Worm (Caenorhabditis elegans) whole organism, early embryonic: ENCODE results near the gene lec-11.

Source experiments
- F13C5.2 ChIP-seq: sonication (generic microtip); optimal IDR thresholded peaks from 2 replicates; lab custom pipeline; 2017; ENCODE audit warnings: mild to moderate bottlenecking, missing genetic modification characterization, inconsistent platforms, missing compliant biosample characterization
- aly-1 ChIP-seq: sonication (generic microtip); optimal IDR thresholded peaks from 2 replicates; lab custom pipeline; 2016; ENCODE audit warnings: missing genetic modification characterization, missing compliant biosample characterization
- ceh-13 ChIP-seq: fragments of 200-800 bp; sonication (Bioruptor generic); optimal IDR thresholded peaks from 2 replicates; lab custom pipeline; 2018; ENCODE audit warnings: mild to moderate bottlenecking, missing genetic modification characterization, missing compliant biosample characterization
- flt-1 ChIP-seq: fragments of 200-800 bp; sonication (Bioruptor generic); IDR thresholded peaks from 2 replicates; pipeline ENCODE4 v1.3.6; 2022; ENCODE audit warnings: missing genetic modification characterization, missing compliant biosample characterization
- hmg-4 ChIP-seq: fragments of 200-800 bp; sonication (Bioruptor generic); optimal IDR thresholded peaks from 2 replicates; lab custom pipeline; 2018; ENCODE audit warnings: mild to moderate bottlenecking, missing genetic modification characterization, missing compliant biosample characterization

DNA sequence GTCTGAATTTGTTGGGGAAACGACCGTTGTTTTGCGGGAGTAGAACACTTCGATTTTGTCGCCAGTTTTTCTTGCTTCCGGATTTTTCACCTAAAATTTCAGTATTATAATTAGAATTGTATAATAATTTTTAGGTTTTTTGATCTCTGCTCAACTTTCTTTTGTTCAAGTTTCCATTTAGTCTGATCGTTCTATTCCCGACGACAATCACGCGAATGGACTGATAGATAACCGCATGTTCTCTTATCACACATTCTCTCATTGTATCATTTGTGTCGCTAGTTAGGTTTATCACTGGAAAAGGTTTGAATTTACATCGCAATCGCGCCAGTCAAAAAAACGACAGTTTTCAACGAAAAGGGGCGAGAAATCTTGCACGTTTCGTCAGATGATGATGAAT lies 35.1 kb downstream of the lec-11 start:
- no peak for TF ChIP-seq aly-1 (tag; lab: Kevin White, UChicago)
- TF ChIP-seq F13C5.2 (tag; lab: Kevin White, UChicago), result no peak
- TF ChIP-seq hmg-4 (GFP tag; lab: Kevin White, UChicago), result no peak
- TF ChIP-seq flt-1 (GFP tag; lab: Robert Waterston, UW), result no peak
- no peak for TF ChIP-seq ceh-13 (GFP tag; lab: Kevin White, UChicago)
